Worm (Caenorhabditis elegans): ENCODE measurements around the gene nhr-274.

- TF ChIP-seq unc-86 (tag; optimal IDR thresholded peaks at IDR 0.05) (no peak), swsn-7 (tag; optimal IDR thresholded peaks at IDR 0.05) (no peak), ztf-11 (tag; optimal IDR thresholded peaks at IDR 0.05) (no peak)
Measured at ce11 chrIV:1597018-1597417, 48.1 kb downstream of the nhr-274 start, which contains the start of gene ced-2.
